Fruit fly (Drosophila melanogaster) whole organism, wandering third instar larva: Measurements from ENCODE around the gene tweek.

Experiments
- Abd-B ChIP-seq: fragments of >200 bp; optimal IDR thresholded peaks from 2 replicates; lab custom pipeline; 2017; ENCODE audit warnings: missing biosample characterization, missing genetic modification characterization
- CG32264 ChIP-seq: fragments of 200-800 bp; sonication (Bioruptor generic); optimal IDR thresholded peaks from 2 replicates; lab custom pipeline; 2016; ENCODE audit warnings: missing biosample characterization, missing genetic modification characterization
- CG9705 ChIP-seq: fragments of 200-800 bp; sonication (Bioruptor generic); optimal IDR thresholded peaks from 2 replicates; lab custom pipeline; 2018; ENCODE audit warnings: missing biosample characterization, mild to moderate bottlenecking, missing genetic modification characterization
- Dfd ChIP-seq: fragments of >200 bp; optimal IDR thresholded peaks from 2 replicates; lab custom pipeline; 2017; ENCODE audit warnings: missing biosample characterization, missing genetic modification characterization
- Dif ChIP-seq: fragments of 200-275, 200-300 bp; sonication (Bioruptor generic); optimal IDR thresholded peaks from 2 replicates; lab custom pipeline; 2018; ENCODE audit warnings: missing biosample characterization, missing genetic modification characterization; ENCODE audit not compliant: partially characterized antibody
- GATAd ChIP-seq: sonication (Bioruptor generic); optimal IDR thresholded peaks from 2 replicates; lab custom pipeline; 2016; ENCODE audit warnings: missing biosample characterization, missing genetic modification characterization
- Hnf4 ChIP-seq: fragments of 200-800 bp; sonication (Bioruptor generic); optimal IDR thresholded peaks from 2 replicates; lab custom pipeline; 2016; ENCODE audit warnings: missing biosample characterization, mild to moderate bottlenecking, missing genetic modification characterization
- Hr78 ChIP-seq: fragments of >200 bp; optimal IDR thresholded peaks from 2 replicates; lab custom pipeline; 2017; ENCODE audit warnings: missing biosample characterization, missing genetic modification characterization
- Hr83 ChIP-seq: fragments of 200-300 bp; sonication (Bioruptor generic); optimal IDR thresholded peaks from 2 replicates; lab custom pipeline; 2016; ENCODE audit warnings: missing biosample characterization, mild to moderate bottlenecking, missing genetic modification characterization, moderate library complexity; ENCODE audit not compliant: poor library complexity, severe bottlenecking
- Jra ChIP-seq: sonication (Bioruptor generic); optimal IDR thresholded peaks from 2 replicates; lab custom pipeline; 2016; ENCODE audit warnings: missing biosample characterization, missing genetic modification characterization
- Mio ChIP-seq: sonication (Bioruptor generic); optimal IDR thresholded peaks from 2 replicates; lab custom pipeline; 2016; ENCODE audit warnings: missing biosample characterization, missing genetic modification characterization
- Myc ChIP-seq: fragments of >200 bp; optimal IDR thresholded peaks from 2 replicates; lab custom pipeline; 2017
- N ChIP-seq: fragments of >200 bp; optimal IDR thresholded peaks from 2 replicates; lab custom pipeline; 2018; ENCODE audit warnings: missing biosample characterization, missing external identifiers, missing genetic modification characterization
- OdsH ChIP-seq: fragments of 200-800 bp; sonication (Bioruptor generic); optimal IDR thresholded peaks from 2 replicates; lab custom pipeline; 2016; ENCODE audit warnings: missing biosample characterization, mild to moderate bottlenecking, missing genetic modification characterization
- Rel ChIP-seq, 2 experiments: fragments of 200-800 bp; sonication (Bioruptor generic) in 1 of 2; optimal IDR thresholded peaks; 2 replicates in 1 of 2; 3 replicates in 1 of 2; lab custom pipeline; 2016 to 2019; ENCODE audit warnings: mild to moderate bottlenecking in 2 of 2, missing biosample characterization in 2 of 2, missing genetic modification characterization in 2 of 2, moderate library complexity in 1 of 2
- Sp1 ChIP-seq: fragments of 200-800 bp; sonication (Bioruptor generic); optimal IDR thresholded peaks from 3 replicates; lab custom pipeline; 2019; ENCODE audit warnings: missing biosample characterization, mild to moderate bottlenecking, missing genetic modification characterization, moderate library complexity
- Vsx2 ChIP-seq: fragments of 200-300, 225-300 bp; sonication (Bioruptor generic); optimal IDR thresholded peaks from 2 replicates; lab custom pipeline; 2018; ENCODE audit warnings: missing biosample characterization, missing genetic modification characterization; ENCODE audit not compliant: partially characterized antibody
- br ChIP-seq: fragments of 200-800 bp; sonication (Bioruptor generic); optimal IDR thresholded peaks from 2 replicates; lab custom pipeline; 2016; ENCODE audit warnings: missing biosample characterization, missing genetic modification characterization
- brk ChIP-seq: fragments of 200-800 bp; sonication (Bioruptor generic); optimal IDR thresholded peaks from 2 replicates; lab custom pipeline; 2016; ENCODE audit warnings: missing biosample characterization, mild to moderate bottlenecking, missing genetic modification characterization
- ey ChIP-seq: fragments of 200-800 bp; sonication (Bioruptor generic); optimal IDR thresholded peaks from 2 replicates; lab custom pipeline; 2016; ENCODE audit warnings: missing biosample characterization, missing genetic modification characterization
- foxo ChIP-seq, 2 experiments: fragments of 200-800 bp; sonication (Bioruptor generic); optimal IDR thresholded peaks; 2 replicates in 1 of 2; 3 replicates in 1 of 2; lab custom pipeline; 2016 to 2017; ENCODE audit warnings: missing biosample characterization in 2 of 2, missing genetic modification characterization in 2 of 2
- fru ChIP-seq: fragments of 200-800 bp; sonication (Bioruptor generic); optimal IDR thresholded peaks from 3 replicates; lab custom pipeline; 2016; ENCODE audit warnings: missing biosample characterization, mild to moderate bottlenecking, missing genetic modification characterization
- h ChIP-seq: fragments of 200-800 bp; sonication (Bioruptor generic); optimal IDR thresholded peaks from 3 replicates; lab custom pipeline; 2016; ENCODE audit warnings: missing biosample characterization, mild to moderate bottlenecking, missing genetic modification characterization
- jim ChIP-seq: fragments of 175-275, 200-325 bp; sonication (Bioruptor generic); optimal IDR thresholded peaks from 2 replicates; lab custom pipeline; 2016; ENCODE audit warnings: missing biosample characterization, mild to moderate bottlenecking, missing genetic modification characterization
- lola ChIP-seq: fragments of >200 bp; optimal IDR thresholded peaks from 2 replicates; lab custom pipeline; 2017; ENCODE audit warnings: missing biosample characterization, missing genetic modification characterization
- pan ChIP-seq: fragments of >200 bp; optimal IDR thresholded peaks from 2 replicates; lab custom pipeline; 2017
- psq ChIP-seq: fragments of 200-800 bp; sonication (Bioruptor generic); optimal IDR thresholded peaks from 3 replicates; lab custom pipeline; 2017; ENCODE audit warnings: missing biosample characterization, mild to moderate bottlenecking, missing genetic modification characterization, moderate library complexity
- rgr ChIP-seq: fragments of 200-800 bp; sonication (Bioruptor generic); optimal IDR thresholded peaks from 3 replicates; lab custom pipeline; 2016; ENCODE audit warnings: missing biosample characterization, mild to moderate bottlenecking, missing genetic modification characterization
- sage ChIP-seq: fragments of 200-800 bp; sonication (Bioruptor generic); optimal IDR thresholded peaks from 2 replicates; lab custom pipeline; 2016; ENCODE audit warnings: missing biosample characterization, mild to moderate bottlenecking, missing genetic modification characterization
- sv ChIP-seq: fragments of 200-800 bp; sonication (Bioruptor generic); optimal IDR thresholded peaks from 3 replicates; lab custom pipeline; 2016; ENCODE audit warnings: missing biosample characterization, missing genetic modification characterization
- tai ChIP-seq: sonication (Bioruptor generic); optimal IDR thresholded peaks from 2 replicates; lab custom pipeline; 2016; ENCODE audit warnings: missing biosample characterization, missing genetic modification characterization
- usp ChIP-seq: fragments of >200 bp; optimal IDR thresholded peaks from 2 replicates; lab custom pipeline; 2017; ENCODE audit warnings: missing biosample characterization, missing genetic modification characterization
- woc ChIP-seq: sonication (Bioruptor generic); optimal IDR thresholded peaks from 2 replicates; lab custom pipeline; 2016; ENCODE audit warnings: missing biosample characterization, mild to moderate bottlenecking, missing genetic modification characterization

tweek gene

DNA sequence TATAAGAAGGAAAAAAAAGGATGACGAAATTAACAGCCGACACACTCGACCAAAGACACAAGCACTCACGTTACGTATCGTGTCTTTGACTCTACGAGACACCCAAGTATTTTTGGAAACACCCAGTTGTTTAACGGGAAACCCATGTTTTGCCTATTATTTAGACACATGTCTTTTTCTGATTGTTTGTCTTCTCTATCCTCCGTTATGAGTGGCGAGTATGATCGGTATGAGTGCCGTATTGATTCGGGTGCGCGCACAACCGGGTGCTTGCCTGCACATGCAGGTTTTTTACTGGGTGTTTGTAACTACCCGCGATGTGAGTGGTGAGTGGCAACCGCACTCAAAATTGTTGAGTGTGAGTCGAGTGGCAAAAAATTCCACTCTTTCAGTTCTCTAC lies 29.2 kb upstream of the tweek start:
- TF ChIP-seq usp (GFP tag; lab: Kevin White, UChicago) (no peak), sage (GFP tag; lab: Kevin White, UChicago) (no peak), CG9705 (GFP tag; lab: Kevin White, UChicago) (no peak), ey (GFP tag; lab: Kevin White, UChicago) (no peak), GATAd (GFP tag; lab: Kevin White, UChicago) (no peak), OdsH (GFP tag; lab: Kevin White, UChicago) (no peak), br (GFP tag; lab: Kevin White, UChicago) (no peak), CG32264 (GFP tag; lab: Kevin White, UChicago) (no peak), h (GFP tag; lab: Kevin White, UChicago) (no peak), tai (no peak), Mio (GFP tag; lab: Kevin White, UChicago) (no peak), Abd-B (GFP tag; lab: Kevin White, UChicago) (no peak), woc (GFP tag; lab: Kevin White, UChicago) (no peak), N (GFP tag; lab: Kevin White, UChicago) (no peak), lola (GFP tag; lab: Kevin White, UChicago) (no peak), Dfd (no peak), psq (GFP tag; lab: Kevin White, UChicago) (no peak), rgr (GFP tag; lab: Kevin White, UChicago) (no peak)

DNA sequence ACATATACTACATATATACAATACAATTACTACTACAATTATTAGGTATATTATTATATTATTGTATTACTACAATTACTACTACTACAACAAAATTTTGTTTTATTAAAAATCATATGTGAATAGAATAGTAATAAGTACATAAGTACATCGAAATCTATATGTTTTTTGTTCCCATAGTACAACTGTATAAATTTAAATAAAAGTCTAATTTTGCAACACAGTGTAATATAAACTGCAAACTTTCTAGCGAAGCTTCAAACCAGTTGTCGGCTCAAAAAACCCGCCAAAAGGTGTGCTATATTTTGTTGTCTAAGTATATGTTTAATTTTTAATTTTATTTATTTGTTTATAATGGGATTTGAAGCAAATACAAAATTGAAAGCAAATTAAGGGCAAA lies 28.7 kb upstream of the tweek start:
- TF ChIP-seq Myc (lab: Kevin White, UChicago) (peak; percentile 39), sage (GFP tag; lab: Kevin White, UChicago) (no peak), fru (no peak)

DNA sequence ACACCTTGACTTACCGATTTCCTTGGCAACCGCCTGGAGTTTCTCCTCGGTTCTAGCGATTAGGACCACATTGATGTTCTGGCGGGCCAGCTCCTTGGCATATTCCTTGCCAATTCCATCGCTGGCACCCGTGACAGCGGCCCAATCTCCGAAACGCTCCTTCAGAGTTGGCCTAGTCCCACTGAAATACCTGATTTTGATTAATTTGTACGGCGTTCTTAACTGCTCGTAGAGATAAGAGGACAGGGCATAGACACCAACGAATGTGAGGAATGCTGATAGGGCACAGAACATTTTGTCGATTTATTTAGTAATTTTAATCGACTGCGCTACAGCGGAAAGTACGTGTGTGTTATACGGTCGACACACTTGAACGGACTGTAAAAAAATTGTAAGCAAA lies 27.2 kb upstream of the tweek start, which contains the start of gene CG6012:
CG6012 (minus strand) TSS at position 364 of the 400 bp plus-strand sequence.
- TF ChIP-seq foxo (GFP tag; optimal IDR thresholded peaks at IDR 0.05; lab: Kevin White, UChicago): no peak
- no peak for TF ChIP-seq OdsH (GFP tag; lab: Kevin White, UChicago)
- no peak for TF ChIP-seq Vsx2 (GFP tag; lab: Kevin White, UChicago)
- no peak for TF ChIP-seq Dif (GFP tag; lab: Kevin White, UChicago)
- TF ChIP-seq pan: no peak
- no peak for TF ChIP-seq CG32264 (GFP tag; lab: Kevin White, UChicago)

DNA sequence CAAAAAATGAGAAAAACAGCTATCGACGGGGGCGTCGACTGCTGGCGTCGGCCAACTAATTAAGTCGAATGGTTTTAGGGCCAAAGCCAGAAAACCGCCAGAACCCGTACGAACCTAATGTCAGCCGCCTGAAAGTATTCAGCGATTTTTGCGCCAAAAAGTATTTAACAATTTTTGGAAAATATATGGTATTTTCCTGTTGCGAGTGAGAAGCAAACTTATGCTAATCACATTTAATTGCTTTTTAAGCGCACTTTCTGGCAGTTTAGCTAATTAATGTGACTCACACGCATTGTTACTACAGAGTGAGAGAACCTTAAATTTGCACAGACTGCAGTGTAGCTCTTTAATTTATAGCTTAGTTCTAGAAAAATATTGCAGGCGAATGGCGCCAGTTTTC lies 25.8 kb upstream of the tweek start:
- TF ChIP-seq Sp1 (GFP tag; lab: Kevin White, UChicago): no peak
- peak; percentile 65 for TF ChIP-seq Myc (lab: Kevin White, UChicago)
- no peak for TF ChIP-seq Rel (GFP tag; optimal IDR thresholded peaks at IDR 0.05; lab: Kevin White, UChicago)
- peak; percentile 76 for TF ChIP-seq Rel (tag; optimal IDR thresholded peaks at IDR 0.05; lab: Kevin White, UChicago)

DNA sequence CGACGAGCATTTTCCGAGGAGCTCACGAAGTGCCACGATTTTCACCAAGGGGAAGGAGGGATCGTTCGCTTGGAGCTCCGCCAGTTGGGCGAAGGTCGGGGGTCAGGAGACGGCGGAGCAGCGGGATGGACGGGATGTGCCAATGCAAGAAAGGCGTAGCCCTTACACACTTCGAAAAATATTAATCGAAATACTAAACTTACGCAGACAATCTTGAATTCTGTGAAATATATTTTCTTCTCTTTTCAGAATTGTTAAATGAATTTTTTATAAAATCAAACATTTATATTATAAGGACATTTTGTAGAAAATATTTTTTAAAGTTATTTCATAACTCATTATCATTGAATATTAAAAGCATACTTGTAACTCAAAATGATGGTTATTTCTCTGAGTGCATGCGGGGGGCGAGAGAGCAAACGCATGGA lies 19.4 kb upstream of the tweek start:
- TF ChIP-seq pan (no peak), GATAd (GFP tag; lab: Kevin White, UChicago) (no peak), Vsx2 (GFP tag; lab: Kevin White, UChicago) (no peak), fru (no peak), h (GFP tag; lab: Kevin White, UChicago) (no peak)

DNA sequence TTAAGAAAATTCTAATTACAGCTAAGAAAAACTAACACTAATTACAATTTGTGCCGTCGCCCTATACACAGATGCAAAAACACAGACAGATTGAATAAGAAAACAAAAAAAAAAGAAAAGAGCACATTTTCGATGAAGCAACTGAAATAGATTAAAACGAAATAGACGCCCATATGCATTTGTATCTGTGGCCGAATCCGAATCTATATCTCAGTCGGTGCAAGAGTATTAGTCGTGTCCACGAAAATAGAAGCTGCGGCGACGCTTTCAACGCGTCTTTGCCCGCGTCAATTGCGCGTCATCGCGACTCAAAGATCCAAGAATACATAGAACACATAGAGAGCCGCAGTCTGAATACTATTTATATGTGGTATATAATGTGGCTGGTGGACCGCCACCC lies 13.4 kb upstream of the tweek start:
- TF ChIP-seq fru (no peak), CG32264 (GFP tag; lab: Kevin White, UChicago) (no peak), OdsH (GFP tag; lab: Kevin White, UChicago) (no peak), Dfd (no peak), sv (GFP tag; lab: Kevin White, UChicago) (no peak), Hr78 (GFP tag; lab: Kevin White, UChicago) (no peak), Sp1 (GFP tag; lab: Kevin White, UChicago) (no peak), Hr83 (no peak), Vsx2 (GFP tag; lab: Kevin White, UChicago) (no peak), jim (GFP tag; lab: Kevin White, UChicago) (no peak), psq (GFP tag; lab: Kevin White, UChicago) (no peak), Hnf4 (GFP tag; lab: Kevin White, UChicago) (no peak), Jra (no peak), brk (GFP tag; lab: Kevin White, UChicago) (no peak), Mio (GFP tag; lab: Kevin White, UChicago) (no peak), Dif (GFP tag; lab: Kevin White, UChicago) (no peak), GATAd (GFP tag; lab: Kevin White, UChicago) (no peak)
- TF ChIP-seq, all 38 proteins: peak for 0
